Worm (Caenorhabditis elegans) whole organism, young adult: ENCODE results near the gene mel-46.
A peak's percentile ranks its signal among the peaks of the same experiment; 100 is the strongest.

Experiments used
- B0035.1 ChIP-seq: sonication (generic microtip); optimal IDR thresholded peaks from 2 replicates; lab custom pipeline; 2016; ENCODE audit warnings: missing genetic modification characterization, mild to moderate bottlenecking, missing compliant biosample characterization, missing genotype, missing genetic modification reagents
- B0261.1 ChIP-seq: sonication (generic microtip); optimal IDR thresholded peaks from 2 replicates; lab custom pipeline; 2016; ENCODE audit warnings: mild to moderate bottlenecking, missing genetic modification characterization, moderate library complexity, missing compliant biosample characterization
- B0336.3 ChIP-seq: fragments of 200-800 bp; sonication (Bioruptor generic); IDR thresholded peaks from 2 replicates; pipeline ENCODE4 v1.3.6; 2022; ENCODE audit warnings: missing genetic modification characterization, missing compliant biosample characterization
- C17E4.6 ChIP-seq: fragments of 200-800 bp; sonication (Bioruptor generic); IDR thresholded peaks from 2 replicates; pipeline ENCODE4 v1.3.6; 2022; ENCODE audit warnings: missing genetic modification reagents, missing genetic modification characterization, missing compliant biosample characterization
- F33H1.4 ChIP-seq: fragments of 200-800 bp; sonication (Bioruptor generic); IDR thresholded peaks from 2 replicates; pipeline ENCODE4 v1.3.6; 2022; ENCODE audit warnings: missing genetic modification reagents, missing genetic modification characterization, missing compliant biosample characterization
- F37B4.10 ChIP-seq: fragments of 200-800 bp; sonication (Bioruptor generic); IDR thresholded peaks from 2 replicates; pipeline ENCODE4 v1.3.6; 2022; ENCODE audit warnings: missing genetic modification characterization, missing compliant biosample characterization
- F49E8.2 ChIP-seq: sonication (generic microtip); optimal IDR thresholded peaks from 3 replicates; lab custom pipeline; 2017; ENCODE audit warnings: missing genetic modification characterization, mild to moderate bottlenecking, missing compliant biosample characterization, antibody characterized with exemption, moderate library complexity; ENCODE audit not compliant: insufficient read depth
- F57A8.1 ChIP-seq: fragments of 200-800 bp; sonication (Bioruptor generic); optimal IDR thresholded peaks from 2 replicates; lab custom pipeline; 2018; ENCODE audit warnings: mild to moderate bottlenecking, missing genetic modification characterization, moderate library complexity, missing compliant biosample characterization
- T26A5.8 ChIP-seq: sonication (generic microtip); optimal IDR thresholded peaks from 2 replicates; lab custom pipeline; 2016; ENCODE audit warnings: missing genetic modification characterization, missing compliant biosample characterization
- Y53F4B.3 ChIP-seq: fragments of 200-800 bp; sonication (Bioruptor generic); IDR thresholded peaks from 2 replicates; pipeline ENCODE4 v1.3.6; 2022; ENCODE audit warnings: missing genetic modification reagents, missing genetic modification characterization, missing compliant biosample characterization
- ZK185.1 ChIP-seq: sonication (generic microtip); optimal IDR thresholded peaks from 2 replicates; lab custom pipeline; 2016; ENCODE audit warnings: mild to moderate bottlenecking, missing genetic modification characterization, missing compliant biosample characterization; ENCODE audit not compliant: poor library complexity, severe bottlenecking
- akir-1 ChIP-seq: fragments of 200-800 bp; sonication (Bioruptor generic); optimal IDR thresholded peaks from 2 replicates; lab custom pipeline; 2018; ENCODE audit warnings: mild to moderate bottlenecking, missing genetic modification characterization, moderate library complexity, missing compliant biosample characterization
- aptf-3 ChIP-seq: fragments of 200-800 bp; sonication (Bioruptor generic); IDR thresholded peaks from 2 replicates; pipeline ENCODE4 v1.3.6; 2022; ENCODE audit warnings: missing genetic modification characterization, missing compliant biosample characterization
- atf-7 ChIP-seq: sonication (generic microtip); optimal IDR thresholded peaks from 2 replicates; lab custom pipeline; 2017; ENCODE audit warnings: mild to moderate bottlenecking, missing genetic modification characterization, missing compliant biosample characterization
- attf-6 ChIP-seq: fragments of 200-800 bp; sonication (Bioruptor generic); IDR thresholded peaks from 2 replicates; pipeline ENCODE4 v1.3.6; 2022; ENCODE audit warnings: missing genetic modification reagents, missing genetic modification characterization, missing compliant biosample characterization
- cebp-2 ChIP-seq: fragments of 200-800 bp; sonication (Bioruptor generic); IDR thresholded peaks from 2 replicates; pipeline ENCODE4 v1.3.6; 2022; ENCODE audit warnings: missing genetic modification characterization, missing compliant biosample characterization
- ceh-27 ChIP-seq: fragments of 200-800 bp; sonication (Bioruptor generic); optimal IDR thresholded peaks from 2 replicates; lab custom pipeline; 2018; ENCODE audit warnings: mild to moderate bottlenecking, missing genetic modification characterization, moderate library complexity, missing compliant biosample characterization
- chd-7 ChIP-seq: sonication (generic microtip); optimal IDR thresholded peaks from 2 replicates; lab custom pipeline; 2016; ENCODE audit warnings: mild to moderate bottlenecking, missing genetic modification characterization, moderate library complexity, missing compliant biosample characterization
- dpl-1 ChIP-seq: fragments of 150-350 bp; optimal IDR thresholded peaks from 2 replicates; lab custom pipeline; 2014; ENCODE audit warnings: missing biosample characterization, missing genetic modification reagents, missing genetic modification characterization
- efl-1 ChIP-seq: fragments of 150-350 bp; optimal IDR thresholded peaks from 2 replicates; lab custom pipeline; 2014; ENCODE audit warnings: missing biosample characterization, missing genetic modification reagents, missing genetic modification characterization
- egl-18 ChIP-seq: fragments of 200-800 bp; sonication (Bioruptor generic); IDR thresholded peaks from 2 replicates; pipeline ENCODE4 v1.3.6; 2022; ENCODE audit warnings: missing genetic modification reagents, missing genetic modification characterization, missing compliant biosample characterization
- egl-44 ChIP-seq: fragments of 200-800 bp; sonication (Bioruptor generic); IDR thresholded peaks from 2 replicates; pipeline ENCODE4 v1.3.6; 2022; ENCODE audit warnings: missing genetic modification reagents, missing genetic modification characterization, missing compliant biosample characterization
- fkh-3 ChIP-seq: sonication (generic microtip); optimal IDR thresholded peaks from 2 replicates; lab custom pipeline; 2016; ENCODE audit warnings: mild to moderate bottlenecking, missing genetic modification characterization, missing compliant biosample characterization
- hsf-1 ChIP-seq: fragments of 200-800 bp; sonication (Bioruptor generic); IDR thresholded peaks from 2 replicates; pipeline ENCODE4 v1.3.6; 2022; ENCODE audit warnings: missing genetic modification reagents, missing genetic modification characterization, missing compliant biosample characterization
- let-526 ChIP-seq: fragments of 200-800 bp; sonication (Bioruptor generic); IDR thresholded peaks from 2 replicates; pipeline ENCODE4 v1.3.6; 2022; ENCODE audit warnings: missing genetic modification reagents, missing genetic modification characterization, missing compliant biosample characterization
- lin-35 ChIP-seq, 3 experiments: fragments of 150-350 bp in 2 of 3; sonication (generic microtip) in 1 of 3; optimal IDR thresholded peaks; 2 replicates each; lab custom pipeline; 2014 to 2018; ENCODE audit warnings: missing biosample characterization in 3 of 3, missing genetic modification characterization in 3 of 3, missing genetic modification reagents in 3 of 3
- lir-1 ChIP-seq: fragments of 200-800 bp; sonication (Bioruptor generic); conservative IDR thresholded peaks from 2 replicates; pipeline ENCODE4 v1.3.6; 2022; ENCODE audit warnings: missing genetic modification reagents, missing genetic modification characterization, missing compliant biosample characterization
- lsy-27 ChIP-seq: sonication (generic microtip); optimal IDR thresholded peaks from 2 replicates; lab custom pipeline; 2017; ENCODE audit warnings: missing genetic modification characterization, mild to moderate bottlenecking, missing compliant biosample characterization, antibody characterized with exemption, missing genotype, borderline replicate concordance; ENCODE audit not compliant: insufficient read depth
- madf-10 ChIP-seq: sonication (generic microtip); optimal IDR thresholded peaks from 2 replicates; lab custom pipeline; 2016; ENCODE audit warnings: mild to moderate bottlenecking, missing genetic modification characterization, missing compliant biosample characterization
- madf-3 ChIP-seq: fragments of 200-800 bp; sonication (Bioruptor generic); IDR thresholded peaks from 2 replicates; pipeline ENCODE4 v1.3.6; 2022; ENCODE audit warnings: missing genetic modification reagents, missing genetic modification characterization, missing compliant biosample characterization
- madf-6 ChIP-seq: fragments of 200-800 bp; sonication (Bioruptor generic); IDR thresholded peaks from 2 replicates; pipeline ENCODE4 v1.3.6; 2022; ENCODE audit warnings: missing genetic modification reagents, missing genetic modification characterization, missing compliant biosample characterization
- mcd-1 ChIP-seq: fragments of 200-800 bp; sonication (Bioruptor generic); IDR thresholded peaks from 2 replicates; pipeline ENCODE4 v1.3.6; 2022; ENCODE audit warnings: missing genetic modification reagents, missing genetic modification characterization, missing compliant biosample characterization
- mel-28 ChIP-seq: sonication (generic microtip); optimal IDR thresholded peaks from 2 replicates; lab custom pipeline; 2016; ENCODE audit warnings: borderline replicate concordance, mild to moderate bottlenecking, missing genetic modification characterization, missing compliant biosample characterization
- mes-4 ChIP-seq: sonication (generic microtip); optimal IDR thresholded peaks from 2 replicates; lab custom pipeline; 2016; ENCODE audit warnings: missing genotype, missing genetic modification characterization, missing compliant biosample characterization
- nhr-179 ChIP-seq: sonication (generic microtip); optimal IDR thresholded peaks from 2 replicates; lab custom pipeline; 2016; ENCODE audit warnings: mild to moderate bottlenecking, missing genetic modification characterization, missing compliant biosample characterization
- pbrm-1 ChIP-seq: fragments of 200-800 bp; sonication (Bioruptor generic); IDR thresholded peaks from 2 replicates; pipeline ENCODE4 v1.3.6; 2022; ENCODE audit warnings: missing genetic modification reagents, missing genetic modification characterization, missing compliant biosample characterization
- pha-4 ChIP-seq: fragments of 150-350 bp; sonication (generic microtip); optimal IDR thresholded peaks from 2 replicates; lab custom pipeline; 2014; ENCODE audit warnings: missing biosample characterization, missing genetic modification reagents, missing genetic modification characterization
- rec-8 ChIP-seq, 2 experiments: sonication (generic microtip); optimal IDR thresholded peaks; 2 replicates each; lab custom pipeline; 2016; ENCODE audit warnings: mild to moderate bottlenecking in 2 of 2, missing genetic modification characterization in 2 of 2, missing genetic modification reagents in 2 of 2, missing genotype in 2 of 2, missing biosample characterization in 1 of 2, missing compliant biosample characterization in 1 of 2, moderate library complexity in 1 of 2
- repo-1 ChIP-seq: sonication (generic microtip); optimal IDR thresholded peaks from 2 replicates; lab custom pipeline; 2017; ENCODE audit warnings: mild to moderate bottlenecking, missing genetic modification characterization, missing compliant biosample characterization
- snpc-1.1 ChIP-seq: sonication (generic microtip); optimal IDR thresholded peaks from 2 replicates; lab custom pipeline; 2017; ENCODE audit warnings: missing genetic modification characterization, mild to moderate bottlenecking, missing compliant biosample characterization, antibody characterized with exemption, moderate library complexity, missing genotype, missing genetic modification reagents; ENCODE audit not compliant: insufficient read depth
- snpc-1.3 ChIP-seq: sonication (generic microtip); optimal IDR thresholded peaks from 2 replicates; lab custom pipeline; 2017; ENCODE audit warnings: missing genetic modification characterization, mild to moderate bottlenecking, missing compliant biosample characterization, antibody characterized with exemption, moderate library complexity, missing genotype, missing genetic modification reagents; ENCODE audit not compliant: insufficient read depth
- snpc-3.4 ChIP-seq: sonication (generic microtip); optimal IDR thresholded peaks from 2 replicates; lab custom pipeline; 2017; ENCODE audit warnings: missing genetic modification characterization, mild to moderate bottlenecking, missing compliant biosample characterization, antibody characterized with exemption, moderate library complexity, missing genotype, missing genetic modification reagents
- unc-130 ChIP-seq: sonication (generic microtip); optimal IDR thresholded peaks from 2 replicates; lab custom pipeline; 2016; ENCODE audit warnings: missing genetic modification reagents, missing genetic modification characterization, missing compliant biosample characterization
- unc-62 ChIP-seq: fragments of 150-350 bp; optimal IDR thresholded peaks from 2 replicates; lab custom pipeline; 2014; ENCODE audit warnings: missing biosample characterization, missing genetic modification reagents, missing genetic modification characterization
- ztf-25 ChIP-seq: fragments of 200-800 bp; sonication (Bioruptor generic); IDR thresholded peaks from 2 replicates; pipeline ENCODE4 v1.3.6; 2022; ENCODE audit warnings: missing genetic modification reagents, missing genetic modification characterization, missing compliant biosample characterization
- ztf-26 ChIP-seq: sonication (generic microtip); optimal IDR thresholded peaks from 2 replicates; lab custom pipeline; 2017; ENCODE audit warnings: missing genetic modification characterization, missing compliant biosample characterization
- ztf-28 ChIP-seq: fragments of 200-800 bp; sonication (Bioruptor generic); IDR thresholded peaks from 2 replicates; pipeline ENCODE4 v1.3.6; 2022; ENCODE audit warnings: missing genetic modification reagents, missing genetic modification characterization, missing compliant biosample characterization
- ztf-3 ChIP-seq: fragments of 200-800 bp; sonication (Bioruptor generic); optimal IDR thresholded peaks from 2 replicates; lab custom pipeline; 2018; ENCODE audit warnings: mild to moderate bottlenecking, missing genetic modification characterization, missing compliant biosample characterization

The mel-46 gene

DNA sequence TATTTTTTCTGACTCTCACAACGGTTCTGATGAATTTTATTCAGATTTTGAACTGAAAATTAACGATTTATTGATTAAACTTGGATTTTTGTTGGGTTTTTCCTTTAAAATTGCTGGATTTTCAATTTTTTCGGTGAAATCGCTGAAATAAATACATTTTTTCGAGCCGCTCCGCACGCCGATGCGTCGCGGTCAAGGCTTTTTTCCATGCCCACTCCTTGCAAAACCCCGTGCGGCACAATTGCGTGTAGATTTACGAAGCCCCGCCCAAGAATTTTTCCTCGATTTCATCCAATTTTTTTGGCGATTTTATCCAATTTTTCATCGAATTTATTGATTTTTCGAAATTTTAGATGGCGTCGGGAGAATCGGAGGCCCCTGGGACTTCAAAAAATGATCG is 2.2 kb upstream of the mel-46 start, which contains the start of gene gtsf-1 (continued):
- TF ChIP-seq mcd-1 (GFP tag; lab: Robert Waterston, UW), result peak; percentile 71
- no peak for TF ChIP-seq egl-44 (GFP tag; lab: Robert Waterston, UW)
- no peak for TF ChIP-seq T26A5.8 (tag; lab: Kevin White, UChicago)
- peak; percentile 41 for TF ChIP-seq snpc-3.4
- TF ChIP-seq F49E8.2, result peak; percentile 80
- TF ChIP-seq atf-7, result peak; percentile 23
- peak in 1 of 2 experiments; percentile 9 for TF ChIP-seq rec-8 (tag; optimal IDR thresholded peaks at IDR 0.05; lab: Kevin White, UChicago)
- 0 out of 2 replicates have a peak, but pooled peaks have one; percentile 35 for TF ChIP-seq hsf-1 (GFP tag; lab: Robert Waterston, UW)
- TF ChIP-seq F37B4.10, result no peak
- peak; percentile 14 for TF ChIP-seq chd-7 (tag; lab: Kevin White, UChicago)
- peak; percentile 62 for TF ChIP-seq ceh-27
- TF ChIP-seq madf-3 (GFP tag; lab: Robert Waterston, UW), result peak; percentile 98
- TF ChIP-seq B0336.3 (GFP tag; lab: Robert Waterston, UW), result peak; percentile 87
- TF ChIP-seq akir-1 (GFP tag; lab: Kevin White, UChicago), result no peak
- peak in 1 of 3 experiments; percentile 47 for TF ChIP-seq lin-35 (GFP tag; optimal IDR thresholded peaks at IDR 0.05; lab: Kevin White, UChicago)
- TF ChIP-seq snpc-1.1 (tag; lab: Kevin White, UChicago), result no peak
- no peak for TF ChIP-seq lir-1 (GFP tag; lab: Robert Waterston, UW)
- no peak for TF ChIP-seq ZK185.1 (tag; lab: Kevin White, UChicago)
- no peak for TF ChIP-seq unc-62 (GFP tag; lab: Kevin White, UChicago)
- TF ChIP-seq unc-130 (GFP tag; lab: Kevin White, UChicago), result no peak
- TF ChIP-seq dpl-1 (GFP tag; lab: Kevin White, UChicago), result peak; percentile 28
- no peak for TF ChIP-seq aptf-3 (GFP tag; lab: Robert Waterston, UW)
- no peak for TF ChIP-seq ztf-26 (tag; lab: Kevin White, UChicago)
- TF ChIP-seq pbrm-1 (GFP tag; lab: Robert Waterston, UW), result peak; percentile 87; the same call in 1 of the 2 replicates
- no peak for TF ChIP-seq mes-4
- peak; percentile 68 for TF ChIP-seq snpc-1.3 (tag; lab: Kevin White, UChicago)
- no peak for TF ChIP-seq lsy-27
- TF ChIP-seq ztf-3, result no peak
- TF ChIP-seq pha-4, result no peak
- peak; percentile 34; the same call in 1 of the 2 replicates for TF ChIP-seq F33H1.4 (GFP tag; lab: Robert Waterston, UW)
- TF ChIP-seq B0035.1, result no peak
- TF ChIP-seq madf-6 (GFP tag; lab: Robert Waterston, UW), result peak; percentile 60
- TF ChIP-seq ztf-28 (GFP tag; lab: Robert Waterston, UW), result peak; percentile 76; the same call in 1 of the 2 replicates
- TF ChIP-seq madf-10, result peak; percentile 34
- TF ChIP-seq let-526 (GFP tag; lab: Robert Waterston, UW), result 0 out of 2 replicates have a peak, but pooled peaks have one; percentile 44
- TF ChIP-seq fkh-3 (tag; lab: Kevin White, UChicago), result no peak
- no peak for TF ChIP-seq cebp-2
- no peak for TF ChIP-seq mel-28 (tag; lab: Kevin White, UChicago)
- no peak for TF ChIP-seq nhr-179 (tag; lab: Kevin White, UChicago)
- TF ChIP-seq Y53F4B.3, result no peak
- peak; percentile 16 for TF ChIP-seq B0261.1 (tag; lab: Kevin White, UChicago)
- TF ChIP-seq attf-6 (GFP tag; lab: Robert Waterston, UW), result peak; percentile 91
- TF ChIP-seq C17E4.6 (GFP tag; lab: Robert Waterston, UW), result peak; percentile 66; the same call in 1 of the 2 replicates
- TF ChIP-seq repo-1, result peak; percentile 70
- TF ChIP-seq efl-1 (GFP tag; lab: Kevin White, UChicago), result peak; percentile 27
- no peak for TF ChIP-seq F57A8.1 (GFP tag; lab: Kevin White, UChicago)
- no peak for TF ChIP-seq ztf-25 (GFP tag; lab: Robert Waterston, UW)
- TF ChIP-seq egl-18 (GFP tag; lab: Robert Waterston, UW), result no peak
